Fruit fly (Drosophila melanogaster) whole organism, prepupa: ENCODE data around the gene Task7.
A peak's percentile ranks its signal among the peaks of the same experiment; 100 is the strongest.

ENCODE experiments used
- Blimp-1 ChIP-seq: fragments of 200-800 bp; sonication (Bioruptor generic); optimal IDR thresholded peaks from 3 replicates; lab custom pipeline; 2017; ENCODE audit warnings: missing biosample characterization, missing genetic modification characterization, mild to moderate bottlenecking, moderate library complexity, missing genetic modification reagents
- CG15336 ChIP-seq: fragments of 200-800 bp; sonication (Bioruptor generic); IDR thresholded peaks from 2 replicates; pipeline ENCODE4 v1.3.6; 2022; ENCODE audit warnings: missing biosample characterization, missing genetic modification characterization
- CG16779 ChIP-seq: fragments of 200-800 bp; sonication (Bioruptor generic); optimal IDR thresholded peaks from 3 replicates; lab custom pipeline; 2017; ENCODE audit warnings: missing biosample characterization, mild to moderate bottlenecking, missing genetic modification characterization
- Eip75B ChIP-seq: fragments of 200-800 bp; sonication (Bioruptor generic); optimal IDR thresholded peaks from 3 replicates; lab custom pipeline; 2016; ENCODE audit warnings: missing biosample characterization, missing genetic modification characterization
- Gug ChIP-seq: fragments of 200-800 bp; sonication (Bioruptor generic); IDR thresholded peaks from 2 replicates; pipeline ENCODE4 v1.3.6; 2022; ENCODE audit warnings: missing biosample characterization, missing genetic modification characterization
- Lpt ChIP-seq: fragments of 200-800 bp; sonication (Bioruptor generic); optimal IDR thresholded peaks from 3 replicates; lab custom pipeline; 2016; ENCODE audit warnings: missing biosample characterization, missing genetic modification characterization
- Met ChIP-seq: fragments of 200-800 bp; sonication (Bioruptor generic); optimal IDR thresholded peaks from 3 replicates; lab custom pipeline; 2016; ENCODE audit warnings: missing biosample characterization, missing genetic modification characterization
- OdsH ChIP-seq: fragments of 200-800 bp; sonication (Bioruptor generic); optimal IDR thresholded peaks from 3 replicates; lab custom pipeline; 2016; ENCODE audit warnings: missing biosample characterization, missing genetic modification characterization
- achi ChIP-seq: fragments of 200-800 bp; sonication (Bioruptor generic); optimal IDR thresholded peaks from 3 replicates; lab custom pipeline; 2016; ENCODE audit warnings: missing biosample characterization, missing genetic modification characterization
- cyc ChIP-seq: fragments of 200-800 bp; sonication (Bioruptor generic); optimal IDR thresholded peaks from 3 replicates; lab custom pipeline; 2016; ENCODE audit warnings: missing biosample characterization, missing genetic modification characterization
- dac ChIP-seq: fragments of 200-800 bp; sonication (Bioruptor generic); optimal IDR thresholded peaks from 2 replicates; lab custom pipeline; 2017; ENCODE audit warnings: missing biosample characterization, mild to moderate bottlenecking, missing genetic modification characterization
- fd59A ChIP-seq: fragments of 200-800 bp; sonication (Bioruptor generic); optimal IDR thresholded peaks from 2 replicates; lab custom pipeline; 2017; ENCODE audit warnings: missing biosample characterization, mild to moderate bottlenecking, missing genetic modification characterization, missing genetic modification reagents
- fd85E ChIP-seq: fragments of 200-800 bp; sonication (Bioruptor generic); optimal IDR thresholded peaks from 3 replicates; lab custom pipeline; 2016; ENCODE audit warnings: missing biosample characterization, missing genetic modification characterization
- pdm3 ChIP-seq: fragments of 200-800 bp; sonication (Bioruptor generic); optimal IDR thresholded peaks from 3 replicates; lab custom pipeline; 2016; ENCODE audit warnings: missing biosample characterization, missing genetic modification characterization

DNA sequence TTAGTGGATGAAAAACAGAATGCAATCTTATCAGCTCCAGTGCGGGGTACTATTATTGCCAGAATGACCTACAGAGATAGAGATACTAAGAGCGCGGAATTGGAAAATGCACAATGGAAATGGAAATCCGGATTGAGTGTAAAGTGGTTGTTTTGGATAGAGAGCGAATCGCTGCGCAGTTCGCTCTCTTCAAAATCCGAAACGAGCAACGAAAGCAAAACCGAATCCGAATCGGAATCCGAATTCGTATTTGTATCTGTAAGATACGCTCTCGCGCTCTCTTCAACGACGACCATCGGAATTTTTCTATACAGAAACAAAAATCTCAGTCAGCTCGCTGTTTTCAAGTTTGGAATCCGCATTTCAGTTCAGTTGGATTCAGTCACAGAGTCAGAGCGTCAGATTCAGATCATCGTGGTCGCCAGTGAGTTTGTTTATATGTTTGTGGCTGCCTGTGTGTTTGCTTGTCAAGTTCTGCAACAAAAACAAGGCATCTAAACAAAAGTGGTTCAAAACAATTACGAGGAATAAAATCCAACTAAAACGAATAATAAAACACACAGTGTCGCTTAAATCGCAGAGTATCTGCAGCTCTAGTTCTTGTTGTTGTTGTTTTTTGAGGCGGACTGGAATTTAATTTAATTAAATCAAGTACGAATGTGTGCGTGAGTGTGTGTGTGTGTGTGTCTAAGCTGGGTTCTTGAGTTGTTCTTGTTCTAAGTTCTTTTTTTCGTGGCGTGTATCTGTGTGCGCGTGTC lies 5.7 kb upstream of the Task7 start, which contains the start of gene ps:
- TF ChIP-seq Blimp-1 (GFP tag; lab: Kevin White, UChicago) (peak; percentile 57), OdsH (GFP tag; lab: Kevin White, UChicago) (no peak), pdm3 (GFP tag; lab: Kevin White, UChicago) (no peak), fd85E (GFP tag; lab: Kevin White, UChicago) (peak; percentile 53), Met (no peak), Gug (GFP tag; lab: Robert Waterston, UW) (no peak), CG15336 (GFP tag; lab: Robert Waterston, UW) (no peak), dac (GFP tag; lab: Kevin White, UChicago) (no peak), cyc (no peak), achi (no peak), CG16779 (peak; percentile 60), Eip75B (GFP tag; lab: Kevin White, UChicago) (no peak), fd59A (GFP tag; lab: Kevin White, UChicago) (no peak), Lpt (GFP tag; lab: Kevin White, UChicago) (no peak)
